Fruit fly (Drosophila melanogaster): ENCODE results near the gene CG10621.

DNA sequence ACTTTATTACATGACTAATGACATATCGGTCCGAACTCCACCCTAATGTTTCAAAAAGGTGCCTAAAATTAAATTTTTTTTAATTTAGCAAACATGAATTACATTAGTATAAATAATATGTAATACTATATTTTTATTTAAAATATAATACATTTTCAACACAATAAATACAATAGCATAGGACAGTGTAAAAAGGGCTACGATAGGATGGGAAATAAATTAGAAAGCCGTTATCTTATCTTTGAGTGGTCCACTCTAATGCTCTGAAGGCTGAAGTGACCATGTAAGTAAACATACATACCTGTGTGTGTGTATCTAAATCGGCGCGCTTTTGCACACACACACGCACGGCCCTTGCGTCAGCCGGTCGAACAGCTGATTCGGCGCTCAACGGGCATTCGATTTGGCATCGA, 48.7 kb upstream of the CG10621 start, which contains the start of gene CG31793:
- TF ChIP-seq sv (GFP tag; optimal IDR thresholded peaks at IDR 0.05) = peak; percentile 22
- no peak for TF ChIP-seq Myc (optimal IDR thresholded peaks at IDR 0.05)
- peak; percentile 41 for TF ChIP-seq psq (GFP tag; optimal IDR thresholded peaks at IDR 0.05)
- TF ChIP-seq usp (GFP tag; optimal IDR thresholded peaks at IDR 0.05) = no peak
